Worm (Caenorhabditis elegans) whole organism, young adult: ENCODE measurements around the gene T16D1.1.

ENCODE experiments used
- B0261.1 ChIP-seq: sonication (generic microtip); optimal IDR thresholded peaks from 2 replicates; lab custom pipeline; 2016; ENCODE audit warnings: mild to moderate bottlenecking, missing genetic modification characterization, moderate library complexity, missing compliant biosample characterization
- F10E7.11 ChIP-seq: sonication (generic microtip); optimal IDR thresholded peaks from 2 replicates; lab custom pipeline; 2017; ENCODE audit warnings: mild to moderate bottlenecking, missing genetic modification characterization, moderate library complexity, missing compliant biosample characterization
- F39B2.1 ChIP-seq: fragments of 200-800 bp; sonication (Bioruptor generic); IDR thresholded peaks from 2 replicates; pipeline ENCODE4 v1.3.6; 2022; ENCODE audit warnings: missing genetic modification reagents, missing genetic modification characterization, missing compliant biosample characterization
- K11D2.4 ChIP-seq: fragments of 200-800 bp; sonication (Bioruptor generic); IDR thresholded peaks from 2 replicates; pipeline ENCODE4 v1.3.6; 2022; ENCODE audit warnings: missing genetic modification reagents, missing genetic modification characterization, missing compliant biosample characterization
- T26A5.8 ChIP-seq: sonication (generic microtip); optimal IDR thresholded peaks from 2 replicates; lab custom pipeline; 2016; ENCODE audit warnings: missing genetic modification characterization, missing compliant biosample characterization
- Y53F4B.3 ChIP-seq: fragments of 200-800 bp; sonication (Bioruptor generic); IDR thresholded peaks from 2 replicates; pipeline ENCODE4 v1.3.6; 2022; ENCODE audit warnings: missing genetic modification reagents, missing genetic modification characterization, missing compliant biosample characterization
- Y53G8AR.9 ChIP-seq: fragments of 200-800 bp; sonication (Bioruptor generic); conservative IDR thresholded peaks from 2 replicates; pipeline ENCODE4 v1.3.6; 2022; ENCODE audit warnings: missing genetic modification reagents, missing genetic modification characterization, missing compliant biosample characterization
- attf-5 ChIP-seq: fragments of 200-800 bp; sonication (Bioruptor generic); optimal IDR thresholded peaks from 2 replicates; lab custom pipeline; 2018; ENCODE audit warnings: mild to moderate bottlenecking, missing genetic modification characterization, missing compliant biosample characterization
- attf-6 ChIP-seq: fragments of 200-800 bp; sonication (Bioruptor generic); IDR thresholded peaks from 2 replicates; pipeline ENCODE4 v1.3.6; 2022; ENCODE audit warnings: missing genetic modification reagents, missing genetic modification characterization, missing compliant biosample characterization
- bed-2 ChIP-seq: fragments of 200-800 bp; sonication (Bioruptor generic); IDR thresholded peaks from 2 replicates; pipeline ENCODE4 v1.3.6; 2022; ENCODE audit warnings: missing genetic modification reagents, missing genetic modification characterization, missing compliant biosample characterization
- cebp-1 ChIP-seq, 2 experiments: fragments of 200-800 bp in 1 of 2; sonication (Bioruptor generic) in 1 of 2; sonication (generic microtip) in 1 of 2; IDR thresholded peaks in 1 of 2; optimal IDR thresholded peaks in 1 of 2; 2 replicates each; pipeline versions ENCODE4 v1.3.6 to Lab custom; 2017 to 2022; ENCODE audit warnings: missing compliant biosample characterization in 2 of 2, missing genetic modification characterization in 2 of 2, mild to moderate bottlenecking in 1 of 2, missing genetic modification reagents in 1 of 2, moderate library complexity in 1 of 2
- ceh-27 ChIP-seq: fragments of 200-800 bp; sonication (Bioruptor generic); optimal IDR thresholded peaks from 2 replicates; lab custom pipeline; 2018; ENCODE audit warnings: mild to moderate bottlenecking, missing genetic modification characterization, moderate library complexity, missing compliant biosample characterization
- ceh-79 ChIP-seq: sonication (generic microtip); optimal IDR thresholded peaks from 2 replicates; lab custom pipeline; 2017; ENCODE audit warnings: mild to moderate bottlenecking, missing genetic modification characterization, missing compliant biosample characterization
- chd-7 ChIP-seq: sonication (generic microtip); optimal IDR thresholded peaks from 2 replicates; lab custom pipeline; 2016; ENCODE audit warnings: mild to moderate bottlenecking, missing genetic modification characterization, moderate library complexity, missing compliant biosample characterization
- dpff-1 ChIP-seq: sonication (generic microtip); optimal IDR thresholded peaks from 2 replicates; lab custom pipeline; 2017; ENCODE audit warnings: mild to moderate bottlenecking, missing genetic modification characterization, missing compliant biosample characterization
- efl-1 ChIP-seq: fragments of 150-350 bp; optimal IDR thresholded peaks from 2 replicates; lab custom pipeline; 2014; ENCODE audit warnings: missing biosample characterization, missing genetic modification reagents, missing genetic modification characterization
- egl-18 ChIP-seq: fragments of 200-800 bp; sonication (Bioruptor generic); IDR thresholded peaks from 2 replicates; pipeline ENCODE4 v1.3.6; 2022; ENCODE audit warnings: missing genetic modification reagents, missing genetic modification characterization, missing compliant biosample characterization
- egl-44 ChIP-seq: fragments of 200-800 bp; sonication (Bioruptor generic); IDR thresholded peaks from 2 replicates; pipeline ENCODE4 v1.3.6; 2022; ENCODE audit warnings: missing genetic modification reagents, missing genetic modification characterization, missing compliant biosample characterization
- fkh-3 ChIP-seq: sonication (generic microtip); optimal IDR thresholded peaks from 2 replicates; lab custom pipeline; 2016; ENCODE audit warnings: mild to moderate bottlenecking, missing genetic modification characterization, missing compliant biosample characterization
- gei-17 ChIP-seq: fragments of 200-800 bp; sonication (Bioruptor generic); optimal IDR thresholded peaks from 2 replicates; lab custom pipeline; 2018; ENCODE audit warnings: mild to moderate bottlenecking, missing genetic modification characterization, missing compliant biosample characterization
- hsf-1 ChIP-seq: fragments of 200-800 bp; sonication (Bioruptor generic); IDR thresholded peaks from 2 replicates; pipeline ENCODE4 v1.3.6; 2022; ENCODE audit warnings: missing genetic modification reagents, missing genetic modification characterization, missing compliant biosample characterization
- lin-35 ChIP-seq, 3 experiments: fragments of 150-350 bp in 2 of 3; sonication (generic microtip) in 1 of 3; optimal IDR thresholded peaks; 2 replicates each; lab custom pipeline; 2014 to 2018; ENCODE audit warnings: missing biosample characterization in 3 of 3, missing genetic modification characterization in 3 of 3, missing genetic modification reagents in 3 of 3
- lin-54 ChIP-seq: fragments of 200-800 bp; sonication (Bioruptor generic); optimal IDR thresholded peaks from 2 replicates; lab custom pipeline; 2018; ENCODE audit warnings: mild to moderate bottlenecking, missing genetic modification characterization, missing compliant biosample characterization
- madf-10 ChIP-seq: sonication (generic microtip); optimal IDR thresholded peaks from 2 replicates; lab custom pipeline; 2016; ENCODE audit warnings: mild to moderate bottlenecking, missing genetic modification characterization, missing compliant biosample characterization
- mcd-1 ChIP-seq: fragments of 200-800 bp; sonication (Bioruptor generic); IDR thresholded peaks from 2 replicates; pipeline ENCODE4 v1.3.6; 2022; ENCODE audit warnings: missing genetic modification reagents, missing genetic modification characterization, missing compliant biosample characterization
- mel-28 ChIP-seq: sonication (generic microtip); optimal IDR thresholded peaks from 2 replicates; lab custom pipeline; 2016; ENCODE audit warnings: borderline replicate concordance, mild to moderate bottlenecking, missing genetic modification characterization, missing compliant biosample characterization
- nfya-2 ChIP-seq: fragments of 200-800 bp; sonication (Bioruptor generic); IDR thresholded peaks from 2 replicates; pipeline ENCODE4 v1.3.6; 2022; ENCODE audit warnings: missing genetic modification reagents, missing genetic modification characterization, missing compliant biosample characterization
- nhr-179 ChIP-seq: sonication (generic microtip); optimal IDR thresholded peaks from 2 replicates; lab custom pipeline; 2016; ENCODE audit warnings: mild to moderate bottlenecking, missing genetic modification characterization, missing compliant biosample characterization
- nhr-80 ChIP-seq: sonication (generic microtip); optimal IDR thresholded peaks from 2 replicates; lab custom pipeline; 2016; ENCODE audit warnings: missing genetic modification characterization, missing compliant biosample characterization
- nhr-90 ChIP-seq: sonication (generic microtip); optimal IDR thresholded peaks from 2 replicates; lab custom pipeline; 2016; ENCODE audit warnings: missing genotype, mild to moderate bottlenecking, missing genetic modification characterization, missing compliant biosample characterization
- rcor-1 ChIP-seq: fragments of 200-800 bp; sonication (Bioruptor generic); IDR thresholded peaks from 2 replicates; pipeline ENCODE4 v1.3.6; 2022; ENCODE audit warnings: missing genetic modification reagents, missing genetic modification characterization, missing compliant biosample characterization
- rec-8 ChIP-seq, 2 experiments: sonication (generic microtip); optimal IDR thresholded peaks; 2 replicates each; lab custom pipeline; 2016; ENCODE audit warnings: mild to moderate bottlenecking in 2 of 2, missing genetic modification characterization in 2 of 2, missing genetic modification reagents in 2 of 2, missing genotype in 2 of 2, missing biosample characterization in 1 of 2, missing compliant biosample characterization in 1 of 2, moderate library complexity in 1 of 2
- repo-1 ChIP-seq: sonication (generic microtip); optimal IDR thresholded peaks from 2 replicates; lab custom pipeline; 2017; ENCODE audit warnings: mild to moderate bottlenecking, missing genetic modification characterization, missing compliant biosample characterization
- rpc-1 ChIP-seq, 2 experiments: fragments of 150-350 bp in 1 of 2; sonication (generic microtip) in 1 of 2; optimal IDR thresholded peaks; 2 replicates each; lab custom pipeline; 2014 to 2018; ENCODE audit warnings: missing biosample characterization in 1 of 2, missing genetic modification characterization in 1 of 2, missing genetic modification reagents in 1 of 2, missing genotype in 1 of 2
- sea-2 ChIP-seq: fragments of 200-800 bp; sonication (Bioruptor generic); IDR thresholded peaks from 2 replicates; pipeline ENCODE4 v1.3.6; 2022; ENCODE audit warnings: missing genetic modification characterization, missing compliant biosample characterization
- snpc-1.1 ChIP-seq: sonication (generic microtip); optimal IDR thresholded peaks from 2 replicates; lab custom pipeline; 2017; ENCODE audit warnings: missing genetic modification characterization, mild to moderate bottlenecking, missing compliant biosample characterization, antibody characterized with exemption, moderate library complexity, missing genotype, missing genetic modification reagents; ENCODE audit not compliant: insufficient read depth
- snpc-1.3 ChIP-seq: sonication (generic microtip); optimal IDR thresholded peaks from 2 replicates; lab custom pipeline; 2017; ENCODE audit warnings: missing genetic modification characterization, mild to moderate bottlenecking, missing compliant biosample characterization, antibody characterized with exemption, moderate library complexity, missing genotype, missing genetic modification reagents; ENCODE audit not compliant: insufficient read depth
- snpc-4 ChIP-seq, 5 experiments: fragments of 150-350 bp in 1 of 5; sonication (generic microtip) in 4 of 5; optimal IDR thresholded peaks; 2 replicates each; lab custom pipeline; 2014 to 2018; ENCODE audit warnings: missing genetic modification characterization in 5 of 5, missing biosample characterization in 3 of 5, antibody characterized with exemption in 2 of 5, mild to moderate bottlenecking in 2 of 5, missing compliant biosample characterization in 2 of 5, missing genotype in 2 of 5, moderate library complexity in 2 of 5, missing genetic modification reagents in 1 of 5
- tbp1 ChIP-seq: fragments of 200-800 bp; sonication (Bioruptor generic); optimal IDR thresholded peaks from 2 replicates; lab custom pipeline; 2018; ENCODE audit warnings: mild to moderate bottlenecking, missing genetic modification characterization, missing compliant biosample characterization
- unc-130 ChIP-seq: sonication (generic microtip); optimal IDR thresholded peaks from 2 replicates; lab custom pipeline; 2016; ENCODE audit warnings: missing genetic modification reagents, missing genetic modification characterization, missing compliant biosample characterization
- xnd-1 ChIP-seq: sonication (generic microtip); optimal IDR thresholded peaks from 2 replicates; lab custom pipeline; 2016; ENCODE audit warnings: missing genotype, missing genetic modification reagents, missing genetic modification characterization, missing compliant biosample characterization
- ztf-25 ChIP-seq: fragments of 200-800 bp; sonication (Bioruptor generic); IDR thresholded peaks from 2 replicates; pipeline ENCODE4 v1.3.6; 2022; ENCODE audit warnings: missing genetic modification reagents, missing genetic modification characterization, missing compliant biosample characterization

The T16D1.1 gene

DNA sequence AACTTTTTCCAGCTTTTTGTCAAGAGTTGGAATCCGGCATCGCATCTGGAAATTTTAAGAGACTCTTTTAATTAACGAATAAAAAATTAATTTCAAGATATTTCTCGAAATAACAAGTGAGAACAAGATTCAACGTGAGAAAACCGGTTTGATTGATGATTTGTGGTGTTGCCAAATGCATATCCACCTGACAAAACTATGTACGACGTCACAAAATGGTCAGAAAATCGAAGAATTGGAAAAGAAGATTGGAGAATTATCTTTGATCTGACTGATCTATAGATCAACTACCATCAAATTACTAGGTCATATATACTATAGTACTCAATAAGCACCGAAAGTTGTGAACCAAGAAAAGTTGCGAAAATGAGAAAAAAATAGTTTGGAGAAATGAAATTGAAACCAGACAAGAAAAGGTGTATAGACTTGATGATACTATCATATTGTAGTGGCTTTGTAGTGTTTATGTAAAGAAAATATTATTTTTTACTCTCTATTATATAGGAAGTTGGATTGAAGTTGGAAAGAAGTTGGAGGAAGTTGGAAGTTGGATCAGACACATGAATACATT, 5.4 kb upstream of the T16D1.1 start, which contains the start of gene ptr-6:
ptr-6 (minus strand) TSS at position 47 of the 571 bp plus-strand sequence.
- no peak for TF ChIP-seq dpff-1 (tag; lab: Kevin White, UChicago)
- no peak for TF ChIP-seq nhr-80 (tag; lab: Kevin White, UChicago)
- no peak for TF ChIP-seq sea-2 (GFP tag; lab: Robert Waterston, UW)
- no peak for TF ChIP-seq gei-17 (GFP tag; lab: Kevin White, UChicago)
- no peak for TF ChIP-seq rec-8 (tag; optimal IDR thresholded peaks at IDR 0.05; lab: Kevin White, UChicago)
- TF ChIP-seq nfya-2 (GFP tag; lab: Robert Waterston, UW) = no peak
- no peak for TF ChIP-seq snpc-4 (GFP tag; optimal IDR thresholded peaks at IDR 0.05; lab: Kevin White, UChicago)
- no peak for TF ChIP-seq snpc-4 (tag; optimal IDR thresholded peaks at IDR 0.05; lab: Kevin White, UChicago)

DNA sequence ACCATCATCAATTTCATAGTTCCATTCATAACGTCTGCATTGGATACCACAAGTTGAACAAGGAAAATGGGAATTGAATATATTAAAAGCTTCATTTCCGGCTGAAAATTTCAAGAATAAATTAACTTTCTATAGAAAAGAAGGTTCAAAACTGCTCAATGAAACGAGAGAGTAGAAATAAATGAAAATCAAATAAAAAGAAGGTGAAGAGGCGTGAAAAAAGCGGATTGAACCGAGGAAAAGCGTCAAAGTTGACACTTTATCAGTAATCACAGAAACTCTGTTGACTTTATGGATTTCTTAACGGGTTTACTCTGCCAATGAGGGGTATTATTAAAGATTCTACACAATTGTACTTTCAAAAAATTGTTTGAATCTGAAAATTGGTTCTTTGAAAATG, 3.1 kb downstream of the T16D1.1 start, which contains the start of gene pho-4:
pho-4 (minus strand) TSS at position 101 of the 400 bp plus-strand sequence.
- TF ChIP-seq B0261.1 (tag; lab: Kevin White, UChicago) = no peak
- TF ChIP-seq mel-28 (tag; lab: Kevin White, UChicago) = no peak
- no peak for TF ChIP-seq cebp-1 (GFP tag; IDR thresholded peaks at IDR 0.05; lab: Robert Waterston, UW)
- no peak for TF ChIP-seq cebp-1 (tag; optimal IDR thresholded peaks at IDR 0.05; lab: Kevin White, UChicago)
- no peak for TF ChIP-seq chd-7 (tag; lab: Kevin White, UChicago)
- TF ChIP-seq tbp1 (GFP tag; lab: Kevin White, UChicago) = no peak
- TF ChIP-seq efl-1 = no peak
- no peak for TF ChIP-seq lin-35 (GFP tag; optimal IDR thresholded peaks at IDR 0.05; lab: Kevin White, UChicago)

DNA sequence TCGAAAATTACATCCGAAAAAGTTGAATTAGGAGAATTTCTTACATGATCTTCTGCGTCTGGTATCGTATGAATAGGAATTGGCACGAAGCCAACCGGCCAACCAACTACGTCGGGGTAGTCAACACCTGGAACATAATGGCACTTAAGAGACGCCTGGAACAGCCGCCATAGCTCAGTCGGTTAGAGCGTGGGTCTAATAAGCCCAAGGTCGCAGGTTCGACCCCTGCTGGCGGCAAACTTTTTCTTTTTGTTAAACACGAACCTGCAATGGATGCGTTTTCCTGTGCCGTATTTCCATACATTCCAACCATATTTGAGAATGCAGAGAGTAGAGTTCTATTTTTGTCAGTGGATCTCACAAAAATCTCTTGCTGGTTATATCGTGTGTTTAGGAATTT, 3.8 kb downstream of the T16D1.1 start:
- TF ChIP-seq lin-54 (no peak), T26A5.8 (no peak), snpc-1.1 (tag; lab: Kevin White, UChicago) (no peak), rpc-1 (optimal IDR thresholded peaks at IDR 0.05; lab: Kevin White, UChicago) (peak; percentile 61), rpc-1 (tag; optimal IDR thresholded peaks at IDR 0.05; lab: Kevin White, UChicago) (peak; percentile 75), ceh-79 (no peak), nfya-2 (GFP tag; lab: Robert Waterston, UW) (no peak), attf-5 (GFP tag; lab: Kevin White, UChicago) (peak; percentile 36), K11D2.4 (no peak), F10E7.11 (tag; lab: Kevin White, UChicago) (no peak), madf-10 (tag; lab: Kevin White, UChicago) (no peak), B0261.1 (tag; lab: Kevin White, UChicago) (peak; percentile 82), nhr-90 (tag; lab: Kevin White, UChicago) (peak; percentile 1), chd-7 (tag; lab: Kevin White, UChicago) (no peak), mcd-1 (GFP tag; lab: Robert Waterston, UW) (no peak), nhr-179 (tag; lab: Kevin White, UChicago) (no peak), ceh-27 (GFP tag; lab: Kevin White, UChicago) (peak; percentile 0), xnd-1 (tag; lab: Kevin White, UChicago) (no peak), ztf-25 (GFP tag; lab: Robert Waterston, UW) (peak; percentile 64; the same call in 1 of the 2 replicates), repo-1 (no peak), snpc-1.3 (tag; lab: Kevin White, UChicago) (no peak), attf-6 (GFP tag; lab: Robert Waterston, UW) (no peak), egl-44 (no peak), rcor-1 (GFP tag; lab: Robert Waterston, UW) (no peak), unc-130 (GFP tag; lab: Kevin White, UChicago) (no peak), bed-2 (GFP tag; lab: Robert Waterston, UW) (no peak), Y53F4B.3 (no peak), hsf-1 (no peak), mel-28 (tag; lab: Kevin White, UChicago) (no peak), egl-18 (GFP tag; lab: Robert Waterston, UW) (no peak), F39B2.1 (GFP tag; lab: Robert Waterston, UW) (no peak), Y53G8AR.9 (GFP tag; lab: Robert Waterston, UW) (no peak), fkh-3 (tag; lab: Kevin White, UChicago) (no peak)
